Fruit fly (Drosophila melanogaster): ENCODE data around the gene jar.

jar gene

dm6 chr3R:24221334-24222302, 49.4 kb downstream of the jar start, which contains the start of gene twin (continued):
- TF ChIP-seq CG16813 (GFP tag; IDR thresholded peaks at IDR 0.05; ENCODE audit: partially characterized antibody) (peak; percentile 73), CG31388 (GFP tag; optimal IDR thresholded peaks at IDR 0.05) (no peak), aop (GFP tag; IDR thresholded peaks at IDR 0.05) (no peak), Doc3 (GFP tag; IDR thresholded peaks at IDR 0.05; ENCODE audit: partially characterized antibody) (peak; percentile 63), ttk (GFP tag; IDR thresholded peaks at IDR 0.05) (no peak), onecut (GFP tag; IDR thresholded peaks at IDR 0.05) (no peak; the same call in 1 of the 2 replicates), CG10366 (GFP tag; IDR thresholded peaks at IDR 0.05) (peak; percentile 37; the same call in 1 of the 2 replicates), exex (tag; optimal IDR thresholded peaks at IDR 0.05) (peak; percentile 29), hkb (optimal IDR thresholded peaks at IDR 0.05) (peak; percentile 39), hkb (GFP tag; IDR thresholded peaks at IDR 0.05) (peak; percentile 59), pnt (GFP tag; optimal IDR thresholded peaks at IDR 0.05) (peak; percentile 23), CG18476 (GFP tag; optimal IDR thresholded peaks at IDR 0.05) (peak; percentile 46), CG3281 (GFP tag; optimal IDR thresholded peaks at IDR 0.05) (peak; percentile 30), Six4 (GFP tag; optimal IDR thresholded peaks at IDR 0.05) (no peak), Antp (GFP tag; optimal IDR thresholded peaks at IDR 0.05) (peak; percentile 73), Lim3 (GFP tag; IDR thresholded peaks at IDR 0.05) (no peak), CG2116 (GFP tag; optimal IDR thresholded peaks at IDR 0.05) (peak; percentile 91), CG7987 (GFP tag; optimal IDR thresholded peaks at IDR 0.05) (no peak), mld (GFP tag; IDR thresholded peaks at IDR 0.05; ENCODE audit: partially characterized antibody) (no peak), CG4854 (GFP tag; optimal IDR thresholded peaks at IDR 0.05) (peak; percentile 21), Nf-YB (GFP tag; optimal IDR thresholded peaks at IDR 0.05) (peak; percentile 37), Nf-YC (tag; optimal IDR thresholded peaks at IDR 0.05) (peak; percentile 56), CG7963 (GFP tag; IDR thresholded peaks at IDR 0.05; ENCODE audit: partially characterized antibody) (0 out of 3 replicates have a peak, but pooled peaks have one; percentile 48), nmo (GFP tag; optimal IDR thresholded peaks at IDR 0.05) (peak; percentile 75), unpg (GFP tag; optimal IDR thresholded peaks at IDR 0.05) (peak; percentile 49), nau (GFP tag; optimal IDR thresholded peaks at IDR 0.05) (no peak), mirr (GFP tag; optimal IDR thresholded peaks at IDR 0.05) (no peak), wor (GFP tag; IDR thresholded peaks at IDR 0.05) (no peak), gt (GFP tag; IDR thresholded peaks at IDR 0.05) (no peak), CG12391 (tag; optimal IDR thresholded peaks at IDR 0.05) (peak; percentile 75), dmrt99B (tag; optimal IDR thresholded peaks at IDR 0.05) (no peak), tx (GFP tag; optimal IDR thresholded peaks at IDR 0.05) (peak; percentile 72), Drgx (GFP tag; IDR thresholded peaks at IDR 0.05) (no peak), Oli (tag; optimal IDR thresholded peaks at IDR 0.05) (peak; percentile 15), CG9817 (tag; optimal IDR thresholded peaks at IDR 0.05) (peak; percentile 74), CG8089 (GFP tag; optimal IDR thresholded peaks at IDR 0.05) (peak; percentile 42), CTCF (GFP tag; optimal IDR thresholded peaks at IDR 0.05) (peak; percentile 20), Atf3 (GFP tag; optimal IDR thresholded peaks at IDR 0.05) (peak; percentile 30), so (GFP tag; IDR thresholded peaks at IDR 0.05) (0 out of 3 replicates have a peak, but pooled peaks have one; percentile 38), HmgZ (tag; optimal IDR thresholded peaks at IDR 0.05) (peak; percentile 47), CG7928 (GFP tag; optimal IDR thresholded peaks at IDR 0.05) (peak; percentile 78), tio (GFP tag; optimal IDR thresholded peaks at IDR 0.05) (no peak), Dip3 (GFP tag; optimal IDR thresholded peaks at IDR 0.05) (peak; percentile 74), sug (tag; optimal IDR thresholded peaks at IDR 0.05) (peak; percentile 69), gcm2 (GFP tag; optimal IDR thresholded peaks at IDR 0.05) (no peak), HLH4C (GFP tag; IDR thresholded peaks at IDR 0.05; ENCODE audit: partially characterized antibody) (peak; percentile 81), Vsx1 (GFP tag; optimal IDR thresholded peaks at IDR 0.05) (no peak), CG8359 (GFP tag; optimal IDR thresholded peaks at IDR 0.05; ENCODE audit: borderline replicate concordance) (no peak), Dip2 (GFP tag; IDR thresholded peaks at IDR 0.05) (no peak)

All from whole organism, embryonic.